Worm (Caenorhabditis elegans) whole organism, midembryonic: ENCODE data around the gene Y58A7A.3.

Experiments used
- T22C8.4 ChIP-seq: fragments of 200-800 bp; sonication (Bioruptor generic); IDR thresholded peaks from 2 replicates; pipeline ENCODE4 v1.3.6; 2022; ENCODE audit warnings: missing genetic modification characterization, missing compliant biosample characterization
- cog-1 ChIP-seq: sonication (generic microtip); optimal IDR thresholded peaks from 2 replicates; lab custom pipeline; 2016; ENCODE audit warnings: missing genetic modification characterization, missing compliant biosample characterization
- flt-1 ChIP-seq: fragments of 200-800 bp; sonication (Bioruptor generic); IDR thresholded peaks from 2 replicates; pipeline ENCODE4 v1.3.6; 2022; ENCODE audit warnings: missing genetic modification characterization, missing compliant biosample characterization
- klf-2 ChIP-seq: fragments of 200-800 bp; sonication (Bioruptor generic); conservative IDR thresholded peaks from 2 replicates; pipeline ENCODE4 v1.3.6; 2022; ENCODE audit warnings: missing genetic modification reagents, missing genetic modification characterization, missing compliant biosample characterization
- med-1 ChIP-seq: sonication (generic microtip); optimal IDR thresholded peaks from 2 replicates; lab custom pipeline; 2017; ENCODE audit warnings: missing genetic modification characterization, mild to moderate bottlenecking, missing compliant biosample characterization, antibody characterized with exemption, missing genetic modification reagents; ENCODE audit not compliant: insufficient read depth
- ref-1 ChIP-seq: fragments of 200-800 bp; sonication (Bioruptor generic); conservative IDR thresholded peaks from 2 replicates; pipeline ENCODE4 v1.3.6; 2022; ENCODE audit warnings: missing genetic modification reagents, missing genetic modification characterization, missing compliant biosample characterization
- tab-1 ChIP-seq: fragments of 200-800 bp; sonication (Bioruptor generic); IDR thresholded peaks from 2 replicates; pipeline ENCODE4 v1.3.6; 2022; ENCODE audit warnings: missing genetic modification characterization, missing compliant biosample characterization
- ztf-23 ChIP-seq: fragments of 200-800 bp; sonication (Bioruptor generic); IDR thresholded peaks from 2 replicates; pipeline ENCODE4 v1.3.6; 2022; ENCODE audit warnings: missing genetic modification reagents, missing genetic modification characterization, missing compliant biosample characterization
- ztf-29 ChIP-seq: fragments of 200-800 bp; sonication (Bioruptor generic); IDR thresholded peaks from 2 replicates; pipeline ENCODE4 v1.3.6; 2022; ENCODE audit warnings: missing genetic modification reagents, missing genetic modification characterization, missing compliant biosample characterization

The Y58A7A.3 gene

ce11 chrV:5098925-5099324, 18.2 kb upstream of the Y58A7A.3 start, which contains the start of gene unc-46:
unc-46 (minus strand) TSS chrV:5099025.
- no peak for TF ChIP-seq tab-1 (GFP tag; lab: Robert Waterston, UW)
- TF ChIP-seq med-1 (GFP tag; lab: Kevin White, UChicago), result no peak
- no peak for TF ChIP-seq T22C8.4
- TF ChIP-seq ztf-23 (GFP tag; lab: Robert Waterston, UW), result no peak
- no peak for TF ChIP-seq ztf-29 (GFP tag; lab: Robert Waterston, UW)
- TF ChIP-seq flt-1 (GFP tag; lab: Robert Waterston, UW), result no peak
- TF ChIP-seq klf-2 (GFP tag; lab: Robert Waterston, UW), result no peak

DNA sequence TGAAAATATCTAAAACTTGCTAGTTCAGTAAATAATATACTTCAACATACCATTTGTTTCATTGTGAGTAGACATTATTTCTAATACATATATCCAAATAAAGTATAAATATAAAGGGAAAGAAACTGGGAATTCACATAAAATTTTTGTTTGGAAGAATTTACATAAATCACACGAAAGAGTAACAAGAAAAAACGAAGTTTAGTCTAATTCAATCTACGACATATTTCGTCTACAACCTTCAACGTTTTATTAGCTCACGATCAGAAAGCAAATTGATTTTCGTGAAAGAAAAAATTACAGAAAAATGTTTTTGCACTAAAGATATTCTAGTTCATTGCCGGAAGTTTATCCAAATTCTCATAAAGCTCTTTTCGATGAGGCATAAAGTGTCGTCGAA, 16.3 kb upstream of the Y58A7A.3 start, which contains the start of gene C04F5.2:
Gene C04F5.2, minus strand, starts transcription at position 101 of the 400 bp plus-strand sequence.
- TF ChIP-seq cog-1 (tag; lab: Kevin White, UChicago), result no peak
- TF ChIP-seq ref-1 (GFP tag; lab: Robert Waterston, UW), result no peak
- TF ChIP-seq klf-2 (GFP tag; lab: Robert Waterston, UW), result no peak
- no peak for TF ChIP-seq T22C8.4
- no peak for TF ChIP-seq tab-1 (GFP tag; lab: Robert Waterston, UW)
- TF ChIP-seq flt-1 (GFP tag; lab: Robert Waterston, UW), result no peak
- TF ChIP-seq ztf-29 (GFP tag; lab: Robert Waterston, UW), result no peak
- TF ChIP-seq ztf-23 (GFP tag; lab: Robert Waterston, UW), result no peak
- TF ChIP-seq med-1 (GFP tag; lab: Kevin White, UChicago), result no peak

- no peak for TF ChIP-seq cog-1 (tag; lab: Kevin White, UChicago)
- no peak for TF ChIP-seq ztf-29 (GFP tag; lab: Robert Waterston, UW)
- TF ChIP-seq ztf-23 (GFP tag; lab: Robert Waterston, UW), result no peak
- no peak for TF ChIP-seq tab-1 (GFP tag; lab: Robert Waterston, UW)
- no peak for TF ChIP-seq T22C8.4
- no peak for TF ChIP-seq med-1 (GFP tag; lab: Kevin White, UChicago)
- TF ChIP-seq flt-1 (GFP tag; lab: Robert Waterston, UW), result no peak
These were observed 9.7 kb upstream of the Y58A7A.3 start for ce11 chrV:5090386-5090785.

DNA sequence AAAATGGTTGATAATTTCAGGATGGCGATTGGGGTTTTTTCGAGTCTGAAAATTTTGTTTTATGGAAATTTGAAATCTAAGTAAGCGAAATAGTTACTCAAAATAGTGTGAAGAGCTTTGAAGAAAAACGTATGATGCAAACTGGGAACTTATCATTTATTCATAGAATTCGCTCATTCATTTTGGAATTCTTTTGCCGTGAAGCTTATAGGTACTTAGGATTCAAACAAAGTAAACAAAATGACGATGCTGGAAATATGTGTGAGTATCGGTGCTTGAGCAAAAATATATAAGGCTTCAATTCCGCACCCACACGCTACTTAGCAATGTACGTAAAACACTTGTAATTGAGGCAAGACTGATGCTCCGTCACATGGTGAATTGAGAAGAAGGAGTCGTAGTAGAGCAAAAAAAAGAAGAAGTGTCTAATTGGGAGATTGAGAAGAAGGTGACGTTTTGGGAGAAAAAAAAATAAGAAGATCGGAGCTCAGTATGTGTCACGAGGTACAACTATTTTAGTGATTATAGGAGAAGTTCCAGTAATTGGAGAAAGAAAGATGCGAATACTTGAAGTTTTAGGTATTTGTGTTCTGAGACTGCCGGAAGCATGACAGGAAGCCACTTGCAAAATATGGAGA, 8.9 kb upstream of the Y58A7A.3 start, which contains the start of gene glb-32:
Gene glb-32, minus strand, starts transcription at position 51 of the 638 bp plus-strand sequence.
- TF ChIP-seq T22C8.4 (no peak), klf-2 (GFP tag; lab: Robert Waterston, UW) (no peak), ztf-23 (GFP tag; lab: Robert Waterston, UW) (no peak), cog-1 (tag; lab: Kevin White, UChicago) (no peak)

DNA sequence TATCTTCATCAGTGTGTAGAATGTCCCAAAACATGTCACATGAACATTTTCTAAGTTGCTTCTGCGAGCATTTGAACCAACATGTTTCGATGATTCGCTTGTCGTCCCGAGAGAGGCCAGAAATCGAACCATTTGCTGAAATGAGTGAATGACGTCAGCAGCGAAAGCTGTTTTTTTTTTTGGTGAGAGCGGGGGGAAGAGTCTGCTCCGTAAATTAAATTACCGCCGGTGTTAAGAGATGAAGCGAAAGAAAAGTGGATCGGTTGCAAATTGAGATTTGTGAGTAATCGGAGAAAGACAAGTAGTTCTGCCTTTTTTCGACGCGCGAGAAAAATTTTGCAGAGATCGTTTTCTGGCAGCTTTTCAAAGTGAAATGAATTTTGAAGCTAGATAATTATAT, 7.6 kb upstream of the Y58A7A.3 start:
- TF ChIP-seq ztf-29 (GFP tag; lab: Robert Waterston, UW) (no peak), T22C8.4 (no peak)

DNA sequence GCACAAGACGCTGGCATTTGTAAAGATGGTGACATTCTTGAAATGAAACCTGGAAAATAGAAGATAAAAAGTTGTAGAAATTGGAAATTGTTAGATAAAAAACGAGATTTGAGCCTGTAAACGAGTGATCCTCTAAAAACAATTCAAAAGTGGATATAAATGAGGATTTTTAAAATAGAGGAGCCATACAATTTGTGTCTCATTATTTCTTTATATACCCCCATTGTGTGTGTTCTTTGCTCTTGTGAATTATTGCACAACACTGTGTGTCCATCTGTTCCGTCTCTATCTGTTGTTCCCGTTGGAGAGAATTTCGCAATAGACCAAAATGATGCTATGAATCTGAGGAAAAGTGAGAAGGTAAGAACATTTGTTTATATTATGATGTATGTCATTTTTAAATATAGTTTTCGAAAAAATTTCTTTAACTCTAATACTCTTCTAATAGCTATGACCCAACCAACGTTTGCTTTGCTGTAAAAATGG, 6.3 kb upstream of the Y58A7A.3 start, which contains the start of gene Y58A7A.5:
Gene Y58A7A.5, minus strand, starts transcription at position 51 of the 486 bp plus-strand sequence.
- TF ChIP-seq ztf-23 (GFP tag; lab: Robert Waterston, UW) (no peak), med-1 (GFP tag; lab: Kevin White, UChicago) (no peak), ztf-29 (GFP tag; lab: Robert Waterston, UW) (no peak), tab-1 (GFP tag; lab: Robert Waterston, UW) (no peak), cog-1 (tag; lab: Kevin White, UChicago) (no peak), klf-2 (GFP tag; lab: Robert Waterston, UW) (no peak), flt-1 (GFP tag; lab: Robert Waterston, UW) (no peak), T22C8.4 (no peak), ref-1 (GFP tag; lab: Robert Waterston, UW) (no peak)

DNA sequence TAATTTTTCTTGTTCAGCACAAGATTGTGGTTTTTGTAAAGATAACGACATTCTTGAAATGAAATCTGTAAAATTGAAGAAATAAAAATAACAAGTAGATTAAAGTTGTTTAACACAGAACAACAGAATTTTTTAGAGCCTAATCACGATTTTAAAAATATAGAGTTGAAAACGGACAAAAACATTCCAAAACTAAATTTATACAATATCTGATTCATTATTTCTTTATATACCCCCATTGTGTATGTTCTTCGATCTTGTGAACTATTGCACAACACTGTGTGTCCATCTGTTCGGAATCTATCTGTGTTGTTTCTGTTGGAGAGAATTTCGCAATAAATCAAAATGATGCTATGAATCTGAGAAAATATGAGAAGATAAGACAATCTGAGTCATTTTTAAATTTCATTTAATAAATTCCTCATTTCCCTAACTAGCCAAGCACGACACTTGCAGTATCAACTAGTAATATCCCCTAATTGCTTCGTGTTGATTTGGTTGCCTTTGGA, 4.3 kb upstream of the Y58A7A.3 start, which contains the start of gene Y58A7A.4:
Gene Y58A7A.4, minus strand, starts transcription at position 51 of the 509 bp plus-strand sequence.
- TF ChIP-seq T22C8.4 (no peak), ref-1 (GFP tag; lab: Robert Waterston, UW) (no peak), tab-1 (GFP tag; lab: Robert Waterston, UW) (no peak), med-1 (GFP tag; lab: Kevin White, UChicago) (no peak), ztf-29 (GFP tag; lab: Robert Waterston, UW) (no peak), flt-1 (GFP tag; lab: Robert Waterston, UW) (no peak), ztf-23 (GFP tag; lab: Robert Waterston, UW) (no peak), cog-1 (tag; lab: Kevin White, UChicago) (no peak), klf-2 (GFP tag; lab: Robert Waterston, UW) (no peak)

- peak; percentile 68; the same call in 1 of the 2 replicates for TF ChIP-seq flt-1 (GFP tag; lab: Robert Waterston, UW)
- TF ChIP-seq tab-1 (GFP tag; lab: Robert Waterston, UW), result peak; percentile 82; the same call in 1 of the 2 replicates
- peak; percentile 89 for TF ChIP-seq klf-2 (GFP tag; lab: Robert Waterston, UW)
- TF ChIP-seq ref-1 (GFP tag; lab: Robert Waterston, UW), result peak; percentile 90
- TF ChIP-seq ztf-23 (GFP tag; lab: Robert Waterston, UW), result peak; percentile 95
These were observed 5.4 kb downstream of the Y58A7A.3 start for ce11 chrV:5075343-5075742.

DNA sequence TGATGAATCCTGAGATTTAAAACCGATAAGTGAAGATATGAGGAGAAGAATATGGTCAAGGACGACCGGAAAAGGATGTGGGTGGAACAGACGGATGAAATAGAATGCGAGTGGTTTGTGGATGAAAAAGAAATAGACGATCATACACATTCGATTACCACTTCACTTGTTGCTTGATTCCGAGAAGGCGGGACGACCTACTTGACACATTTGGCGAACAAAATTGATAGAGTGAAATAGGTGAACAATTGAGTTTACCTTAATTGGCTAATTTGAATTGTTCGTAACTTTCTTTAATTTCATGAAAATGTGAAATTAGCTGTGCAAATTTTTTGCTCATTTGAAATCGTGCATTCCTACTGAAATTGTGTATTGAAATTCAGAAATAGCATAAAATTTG, 8.6 kb downstream of the Y58A7A.3 start, which contains the start of gene Y58A7A.2:
Gene Y58A7A.2, minus strand, starts transcription at position 101 of the 400 bp plus-strand sequence.
- TF ChIP-seq klf-2 (GFP tag; lab: Robert Waterston, UW), result no peak
- no peak for TF ChIP-seq ztf-29 (GFP tag; lab: Robert Waterston, UW)
- TF ChIP-seq ztf-23 (GFP tag; lab: Robert Waterston, UW), result no peak
- no peak for TF ChIP-seq cog-1 (tag; lab: Kevin White, UChicago)
- no peak for TF ChIP-seq T22C8.4
- no peak for TF ChIP-seq med-1 (GFP tag; lab: Kevin White, UChicago)
- no peak for TF ChIP-seq ref-1 (GFP tag; lab: Robert Waterston, UW)
- TF ChIP-seq flt-1 (GFP tag; lab: Robert Waterston, UW), result no peak
- no peak for TF ChIP-seq tab-1 (GFP tag; lab: Robert Waterston, UW)
